Fruit fly (Drosophila melanogaster) whole organism, wandering third instar larva: ENCODE measurements around the gene CG18586.

Source experiments
- GATAd ChIP-seq: sonication (Bioruptor generic); optimal IDR thresholded peaks from 2 replicates; lab custom pipeline; 2016; ENCODE audit warnings: missing biosample characterization, missing genetic modification characterization
- Hr78 ChIP-seq: fragments of >200 bp; optimal IDR thresholded peaks from 2 replicates; lab custom pipeline; 2017; ENCODE audit warnings: missing biosample characterization, missing genetic modification characterization
- Vsx2 ChIP-seq: fragments of 200-300, 225-300 bp; sonication (Bioruptor generic); optimal IDR thresholded peaks from 2 replicates; lab custom pipeline; 2018; ENCODE audit warnings: missing biosample characterization, missing genetic modification characterization; ENCODE audit not compliant: partially characterized antibody
- pan ChIP-seq: fragments of >200 bp; optimal IDR thresholded peaks from 2 replicates; lab custom pipeline; 2017
- tai ChIP-seq: sonication (Bioruptor generic); optimal IDR thresholded peaks from 2 replicates; lab custom pipeline; 2016; ENCODE audit warnings: missing biosample characterization, missing genetic modification characterization

DNA sequence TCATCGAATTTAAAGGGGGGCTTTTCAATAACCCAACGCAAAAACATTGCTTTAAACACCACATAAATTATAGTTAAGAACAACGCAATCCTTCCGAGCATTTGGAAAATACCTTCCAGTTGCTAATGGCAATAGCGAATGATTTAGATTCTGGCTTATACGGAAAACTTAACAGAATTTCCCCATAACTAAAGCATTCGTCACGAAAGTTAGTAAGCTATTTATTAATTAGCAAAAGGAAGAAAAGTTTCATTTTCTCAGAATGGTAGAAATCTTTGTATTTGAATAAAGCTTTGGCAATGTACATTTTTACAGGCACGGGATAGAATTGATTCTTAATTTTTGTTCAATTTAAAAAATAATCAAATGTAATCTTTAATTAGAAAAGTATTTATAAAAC lies 30.8 kb downstream of the CG18586 start, which contains the start of gene CG32413:
- TF ChIP-seq Hr78, result no peak
- TF ChIP-seq Vsx2 (GFP tag; lab: Kevin White, UChicago), result no peak
- no peak for TF ChIP-seq pan (lab: Kevin White, UChicago)
- no peak for TF ChIP-seq tai (GFP tag; lab: Kevin White, UChicago)
- no peak for TF ChIP-seq GATAd (GFP tag; lab: Kevin White, UChicago)
